Fruit fly (Drosophila melanogaster) whole organism, embryonic: ENCODE data around the gene Shc.
A peak's percentile ranks its signal among the peaks of the same experiment; 100 is the strongest.

Experiments used
- Bdp1 ChIP-seq: fragments of 200-800 bp; sonication (Bioruptor generic); optimal IDR thresholded peaks from 3 replicates; lab custom pipeline; 2016; ENCODE audit warnings: missing biosample characterization, missing genetic modification characterization
- Blimp-1 ChIP-seq: fragments of 200-800 bp; sonication (Bioruptor generic); optimal IDR thresholded peaks from 3 replicates; lab custom pipeline; 2018; ENCODE audit warnings: missing biosample characterization, missing genetic modification characterization, mild to moderate bottlenecking, moderate library complexity, missing genetic modification reagents
- C15 ChIP-seq: fragments of 200-800 bp; sonication (Bioruptor generic); IDR thresholded peaks from 3 replicates; pipeline ENCODE4 v1.3.6; 2022; ENCODE audit warnings: missing biosample characterization, missing genetic modification characterization
- CG10147 ChIP-seq: fragments of 200-800 bp; sonication (Bioruptor generic); optimal IDR thresholded peaks from 2 replicates; lab custom pipeline; 2019; ENCODE audit warnings: missing biosample characterization, mild to moderate bottlenecking, missing genetic modification characterization, moderate library complexity
- CG12219 ChIP-seq: fragments of 200-800 bp; sonication (Bioruptor generic); optimal IDR thresholded peaks from 3 replicates; lab custom pipeline; 2018; ENCODE audit warnings: missing biosample characterization, mild to moderate bottlenecking, missing genetic modification characterization
- CG12769 ChIP-seq: fragments of 200-800 bp; sonication (Bioruptor generic); optimal IDR thresholded peaks from 2 replicates; lab custom pipeline; 2019; ENCODE audit warnings: missing biosample characterization, mild to moderate bottlenecking, missing genetic modification characterization, moderate library complexity
- CG15479 ChIP-seq: fragments of 200-800 bp; sonication (Bioruptor generic); optimal IDR thresholded peaks from 3 replicates; lab custom pipeline; 2019; ENCODE audit warnings: missing biosample characterization, mild to moderate bottlenecking, missing genetic modification characterization, moderate library complexity
- CG16815 ChIP-seq: fragments of 200-800 bp; sonication (Bioruptor generic); optimal IDR thresholded peaks from 3 replicates; lab custom pipeline; 2017; ENCODE audit warnings: missing biosample characterization, mild to moderate bottlenecking, missing genetic modification characterization
- CG17328 ChIP-seq: fragments of 200-800 bp; sonication (Bioruptor generic); IDR thresholded peaks from 2 replicates; pipeline ENCODE4 v1.3.6; 2022; ENCODE audit warnings: missing biosample characterization, missing genetic modification characterization
- CG42726 ChIP-seq: fragments of 200-800 bp; sonication (Bioruptor generic); IDR thresholded peaks from 2 replicates; pipeline ENCODE4 v1.3.6; 2022; ENCODE audit warnings: missing biosample characterization, missing genetic modification characterization; ENCODE audit not compliant: partially characterized antibody
- CG8924 ChIP-seq: fragments of 200-800 bp; optimal IDR thresholded peaks from 3 replicates; lab custom pipeline; 2019; ENCODE audit warnings: missing biosample characterization, mild to moderate bottlenecking, missing genetic modification characterization, moderate library complexity
- CG9437 ChIP-seq: fragments of 200-800 bp; sonication (Bioruptor generic); optimal IDR thresholded peaks from 2 replicates; lab custom pipeline; 2018; ENCODE audit warnings: missing biosample characterization, mild to moderate bottlenecking, missing genetic modification characterization
- CG9797 ChIP-seq: fragments of 200-800 bp; sonication (Bioruptor generic); optimal IDR thresholded peaks from 3 replicates; lab custom pipeline; 2018; ENCODE audit warnings: missing biosample characterization, mild to moderate bottlenecking, missing genetic modification characterization
- CoRest ChIP-seq: fragments of 200-800 bp; sonication (Bioruptor generic); optimal IDR thresholded peaks from 3 replicates; lab custom pipeline; 2018; ENCODE audit warnings: missing biosample characterization, mild to moderate bottlenecking, missing genetic modification characterization, moderate library complexity
- Ets65A ChIP-seq: fragments of 200-800 bp; sonication (Bioruptor generic); peaks from one replicate; lab custom pipeline; 2016; ENCODE audit warnings: missing biosample characterization, missing genetic modification characterization
- Fer3 ChIP-seq: fragments of 200-800 bp; sonication (Bioruptor generic); optimal IDR thresholded peaks from 2 replicates; lab custom pipeline; 2018; ENCODE audit warnings: missing biosample characterization, mild to moderate bottlenecking, missing genetic modification characterization, moderate library complexity
- H2.0 ChIP-seq: fragments of 200-800 bp; sonication (Bioruptor generic); IDR thresholded peaks from 2 replicates; pipeline ENCODE4 v1.3.6; 2022; ENCODE audit warnings: missing biosample characterization, missing genetic modification characterization
- Hmr ChIP-seq: fragments of 200-800 bp; sonication (Bioruptor generic); optimal IDR thresholded peaks from 3 replicates; lab custom pipeline; 2017; ENCODE audit warnings: mild to moderate bottlenecking, missing biosample characterization, missing genetic modification reagents, missing genetic modification characterization
- Hmx ChIP-seq: fragments of 200-800 bp; sonication (Bioruptor generic); optimal IDR thresholded peaks from 2 replicates; lab custom pipeline; 2016; ENCODE audit warnings: missing biosample characterization, missing genetic modification characterization
- Hr3 ChIP-seq: fragments of 200-800 bp; sonication (Bioruptor generic); optimal IDR thresholded peaks from 3 replicates; lab custom pipeline; 2016; ENCODE audit warnings: missing biosample characterization, missing genetic modification characterization
- Meics ChIP-seq: fragments of 200-800 bp; sonication (Bioruptor generic); optimal IDR thresholded peaks from 2 replicates; lab custom pipeline; 2017; ENCODE audit warnings: missing biosample characterization, mild to moderate bottlenecking, missing genetic modification characterization
- Nf-YB ChIP-seq: fragments of 200-800 bp; sonication (Bioruptor generic); optimal IDR thresholded peaks from 3 replicates; lab custom pipeline; 2019; ENCODE audit warnings: missing biosample characterization, mild to moderate bottlenecking, missing genetic modification characterization, moderate library complexity
- Rfx ChIP-seq: fragments of 200-800 bp; sonication (Bioruptor generic); IDR thresholded peaks from 2 replicates; pipeline ENCODE4 v1.3.6; 2022; ENCODE audit warnings: missing biosample characterization, missing genetic modification characterization
- Xrp1 ChIP-seq: fragments of 200-800 bp; sonication (Bioruptor generic); IDR thresholded peaks from 2 replicates; pipeline ENCODE4 v1.3.6; 2022; ENCODE audit warnings: missing biosample characterization, missing genetic modification characterization
- az2 ChIP-seq: fragments of 200-800 bp; sonication (Bioruptor generic); optimal IDR thresholded peaks from 3 replicates; lab custom pipeline; 2016; ENCODE audit warnings: missing biosample characterization, missing genetic modification characterization
- chinmo ChIP-seq: fragments of 200-800 bp; sonication (Bioruptor generic); IDR thresholded peaks from 4 replicates; pipeline ENCODE4 v1.3.6; 2022; ENCODE audit warnings: missing biosample characterization, missing genetic modification characterization; ENCODE audit not compliant: partially characterized antibody
- crol ChIP-seq: fragments of 200-800 bp; sonication (Bioruptor generic); IDR thresholded peaks from 2 replicates; pipeline ENCODE4 v1.3.6; 2022; ENCODE audit warnings: missing biosample characterization, missing genetic modification characterization
- crp ChIP-seq, 2 experiments: fragments of 200-800 bp; sonication (Bioruptor generic); optimal IDR thresholded peaks; 2 replicates in 1 of 2; 3 replicates in 1 of 2; lab custom pipeline; 2017; ENCODE audit warnings: missing biosample characterization in 2 of 2, missing genetic modification characterization in 2 of 2, mild to moderate bottlenecking in 1 of 2, moderate library complexity in 1 of 2
- eve ChIP-seq, 2 experiments: fragments of >200 bp; optimal IDR thresholded peaks; 2 replicates each; lab custom pipeline; 2017; ENCODE audit warnings: missing biosample characterization in 2 of 2, missing genetic modification characterization in 2 of 2
- gem ChIP-seq: fragments of 200-800 bp; sonication (Bioruptor generic); optimal IDR thresholded peaks from 2 replicates; lab custom pipeline; 2019; ENCODE audit warnings: missing biosample characterization, mild to moderate bottlenecking, missing genetic modification characterization, moderate library complexity
- grn ChIP-seq: fragments of 200-800 bp; sonication (Bioruptor generic); optimal IDR thresholded peaks from 3 replicates; lab custom pipeline; 2017; ENCODE audit warnings: missing biosample characterization, missing genetic modification characterization
- klu ChIP-seq: fragments of 200-800 bp; sonication (Bioruptor generic); IDR thresholded peaks from 2 replicates; pipeline ENCODE4 v1.3.6; 2022; ENCODE audit warnings: missing biosample characterization, missing genetic modification characterization
- mam ChIP-seq: fragments of 200-800 bp; sonication (Bioruptor generic); optimal IDR thresholded peaks from 3 replicates; lab custom pipeline; 2016; ENCODE audit warnings: missing biosample characterization, missing genetic modification characterization
- mirr ChIP-seq: fragments of 200-800 bp; sonication (Bioruptor generic); optimal IDR thresholded peaks from 3 replicates; lab custom pipeline; 2018; ENCODE audit warnings: missing biosample characterization, mild to moderate bottlenecking, missing genetic modification characterization
- nom ChIP-seq: fragments of 200-800 bp; sonication (Bioruptor generic); optimal IDR thresholded peaks from 2 replicates; lab custom pipeline; 2017; ENCODE audit warnings: missing biosample characterization, missing genetic modification characterization, mild to moderate bottlenecking, moderate library complexity, missing genetic modification reagents
- pho ChIP-seq: fragments of 200-800 bp; sonication (Bioruptor generic); optimal IDR thresholded peaks from 2 replicates; lab custom pipeline; 2016; ENCODE audit warnings: missing biosample characterization, missing genetic modification characterization
- pnt ChIP-seq: fragments of 200-800 bp; sonication (Bioruptor generic); optimal IDR thresholded peaks from 3 replicates; lab custom pipeline; 2016; ENCODE audit warnings: missing biosample characterization, missing genetic modification characterization
- salm ChIP-seq: fragments of 200-800 bp; sonication (Bioruptor generic); optimal IDR thresholded peaks from 2 replicates; lab custom pipeline; 2018; ENCODE audit warnings: missing biosample characterization, mild to moderate bottlenecking, missing genetic modification characterization
- shn ChIP-seq: fragments of 200-800 bp; sonication (Bioruptor generic); optimal IDR thresholded peaks from 3 replicates; lab custom pipeline; 2016; ENCODE audit warnings: missing biosample characterization, missing genetic modification characterization
- slou ChIP-seq: fragments of 200-800 bp; sonication (Bioruptor generic); optimal IDR thresholded peaks from 3 replicates; lab custom pipeline; 2016; ENCODE audit warnings: missing biosample characterization, missing genetic modification characterization
- ssp ChIP-seq: fragments of 200-800 bp; sonication (Bioruptor generic); IDR thresholded peaks from 2 replicates; pipeline ENCODE4 v1.3.6; 2022; ENCODE audit warnings: missing biosample characterization, missing genetic modification characterization
- stc ChIP-seq: fragments of 200-800 bp; sonication (Bioruptor generic); IDR thresholded peaks from 2 replicates; pipeline ENCODE4 v1.3.6; 2022; ENCODE audit warnings: missing biosample characterization, missing genetic modification characterization
- sug ChIP-seq: fragments of 200-800 bp; optimal IDR thresholded peaks from 2 replicates; lab custom pipeline; 2019; ENCODE audit warnings: missing biosample characterization, mild to moderate bottlenecking, missing genetic modification characterization, moderate library complexity
- tgo ChIP-seq: fragments of 200-800 bp; sonication (Bioruptor generic); IDR thresholded peaks from 3 replicates; pipeline ENCODE4 v1.3.6; 2022; ENCODE audit warnings: missing biosample characterization, missing genetic modification characterization
- tio ChIP-seq: fragments of 200-800 bp; sonication (Bioruptor generic); optimal IDR thresholded peaks from 2 replicates; lab custom pipeline; 2017; ENCODE audit warnings: missing biosample characterization, missing genetic modification characterization, inconsistent platforms
- trem ChIP-seq: fragments of 200-800 bp; optimal IDR thresholded peaks from 3 replicates; lab custom pipeline; 2019; ENCODE audit warnings: missing biosample characterization, mild to moderate bottlenecking, missing genetic modification characterization, moderate library complexity
- usp ChIP-seq: fragments of >200 bp; optimal IDR thresholded peaks from 2 replicates; lab custom pipeline; 2017; ENCODE audit warnings: missing biosample characterization, missing genetic modification characterization
- vfl ChIP-seq: fragments of 200-800 bp; sonication (Bioruptor generic); optimal IDR thresholded peaks from 2 replicates; lab custom pipeline; 2016; ENCODE audit warnings: missing biosample characterization, missing genetic modification characterization
- zfh2 ChIP-seq: fragments of 200-800 bp; sonication (Bioruptor generic); optimal IDR thresholded peaks from 2 replicates; lab custom pipeline; 2016; ENCODE audit warnings: missing biosample characterization, missing genetic modification characterization

The Shc gene

DNA sequence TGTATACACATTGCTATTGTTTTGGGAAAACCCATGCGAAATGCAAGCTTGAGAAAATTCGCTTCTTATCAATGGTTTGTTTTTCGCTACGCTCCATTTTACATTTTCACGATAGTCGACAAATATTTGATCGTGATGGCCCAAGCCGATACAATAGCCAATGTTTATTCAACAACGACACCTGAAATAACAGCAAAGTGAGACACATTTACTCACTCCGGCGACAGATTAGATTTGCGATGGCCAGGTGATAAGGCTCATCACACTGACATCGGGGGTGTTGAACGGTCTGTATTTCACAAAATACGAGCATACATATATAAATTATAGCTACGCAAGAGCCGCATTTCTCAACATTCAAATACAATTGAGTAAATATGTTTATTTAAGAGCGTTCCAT lies 29.7 kb upstream of the Shc start (continued):
- TF ChIP-seq stc (GFP tag; lab: Robert Waterston, UW) (peak; percentile 53; the same call in 1 of the 2 replicates), Hr3 (GFP tag; lab: Kevin White, UChicago) (no peak), CG9437 (GFP tag; lab: Kevin White, UChicago) (no peak)

dm6 chr3L:9398028-9398427 lies 28.8 kb upstream of the Shc start:
- TF ChIP-seq mirr (GFP tag; lab: Kevin White, UChicago), result peak; percentile 21
- TF ChIP-seq tgo (GFP tag; lab: Robert Waterston, UW), result no peak
- TF ChIP-seq Bdp1 (GFP tag; lab: Kevin White, UChicago), result no peak
- no peak for TF ChIP-seq Hmr (GFP tag; lab: Kevin White, UChicago)
- no peak for TF ChIP-seq grn (GFP tag; lab: Kevin White, UChicago)
- no peak for TF ChIP-seq crp (GFP tag; optimal IDR thresholded peaks at IDR 0.05; lab: Kevin White, UChicago)
- TF ChIP-seq Hmx, result no peak
- 0 out of 2 replicates have a peak, but pooled peaks have one; percentile 1 for TF ChIP-seq Rfx
- peak in 1 of 2 experiments; percentile 64 for TF ChIP-seq eve (GFP tag; optimal IDR thresholded peaks at IDR 0.05; lab: Kevin White, UChicago)
- no peak for TF ChIP-seq CG9797
- TF ChIP-seq az2, result no peak
- TF ChIP-seq mam (GFP tag; lab: Kevin White, UChicago), result no peak
- no peak for TF ChIP-seq klu (GFP tag; lab: Robert Waterston, UW)
- TF ChIP-seq CG42726 (GFP tag; lab: Robert Waterston, UW), result no peak
- no peak for TF ChIP-seq CoRest (tag; lab: Kevin White, UChicago)
- no peak for TF ChIP-seq shn (GFP tag; lab: Kevin White, UChicago)
- 0 out of 4 replicates have a peak, but pooled peaks have one; percentile 48 for TF ChIP-seq chinmo

dm6 chr3L:9398435-9398981 lies 28.3 kb upstream of the Shc start:
- no peak for TF ChIP-seq zfh2 (GFP tag; lab: Kevin White, UChicago)
- no peak for TF ChIP-seq CG15479 (GFP tag; lab: Kevin White, UChicago)
- TF ChIP-seq Nf-YB (GFP tag; lab: Kevin White, UChicago), result no peak
- no peak for TF ChIP-seq Ets65A (GFP tag; lab: Kevin White, UChicago)
- no peak for TF ChIP-seq CG8924
- TF ChIP-seq tio (GFP tag; lab: Kevin White, UChicago), result no peak
- TF ChIP-seq CG16815, result no peak
- TF ChIP-seq C15 (GFP tag; lab: Robert Waterston, UW), result no peak
- TF ChIP-seq nom, result no peak
- TF ChIP-seq pnt (GFP tag; lab: Kevin White, UChicago), result no peak
- TF ChIP-seq usp, result no peak
- TF ChIP-seq ssp (GFP tag; lab: Robert Waterston, UW), result no peak
- no peak for TF ChIP-seq Meics (GFP tag; lab: Kevin White, UChicago)
- peak; percentile 30 for TF ChIP-seq sug (tag; lab: Kevin White, UChicago)
- TF ChIP-seq trem (tag; lab: Kevin White, UChicago), result no peak
- no peak for TF ChIP-seq CG12219 (GFP tag; lab: Kevin White, UChicago)
- TF ChIP-seq CG10147, result no peak
- TF ChIP-seq gem (tag; lab: Kevin White, UChicago), result peak; percentile 24
- TF ChIP-seq Blimp-1 (GFP tag; lab: Kevin White, UChicago), result no peak
- TF ChIP-seq H2.0 (GFP tag; lab: Robert Waterston, UW), result no peak
- TF ChIP-seq pho (GFP tag; lab: Kevin White, UChicago), result no peak
- TF ChIP-seq CG12769 (tag; lab: Kevin White, UChicago), result no peak
- no peak for TF ChIP-seq CG17328
- no peak for TF ChIP-seq slou (GFP tag; lab: Kevin White, UChicago)
- no peak for TF ChIP-seq vfl (GFP tag; lab: Kevin White, UChicago)
- TF ChIP-seq crol (GFP tag; lab: Robert Waterston, UW), result peak; percentile 69
- TF ChIP-seq Xrp1, result no peak
- TF ChIP-seq salm (tag; lab: Kevin White, UChicago), result no peak
- TF ChIP-seq Fer3 (tag; lab: Kevin White, UChicago), result no peak
